Worm (Caenorhabditis elegans) whole organism, L3 larva: ENCODE data around the gene Y46G5A.39.

Source experiments
- egl-27 ChIP-seq: sonication (generic microtip); optimal IDR thresholded peaks from 4 replicates; lab custom pipeline; 2017; ENCODE audit warnings: missing biosample characterization, missing genetic modification reagents, missing genetic modification characterization
- nhr-28 ChIP-seq: fragments of 150-350 bp; optimal IDR thresholded peaks from 2 replicates; lab custom pipeline; 2014; ENCODE audit warnings: missing biosample characterization, missing genetic modification characterization
- pha-4 ChIP-seq: fragments of 150-350 bp; optimal IDR thresholded peaks from 2 replicates; lab custom pipeline; 2014; ENCODE audit warnings: missing biosample characterization, missing genetic modification reagents, missing genetic modification characterization
- tbx-2 ChIP-seq: sonication (generic microtip); optimal IDR thresholded peaks from 2 replicates; lab custom pipeline; 2016; ENCODE audit warnings: mild to moderate bottlenecking, missing genetic modification characterization, missing compliant biosample characterization

ce11 chrII:12764476-12764875 is 10.9 kb upstream of the Y46G5A.39 start:
- no peak for TF ChIP-seq egl-27 (tag; lab: Kevin White, UChicago)
- no peak for TF ChIP-seq tbx-2
- TF ChIP-seq pha-4 (tag; lab: Kevin White, UChicago): no peak
- TF ChIP-seq nhr-28 (tag; lab: Kevin White, UChicago): no peak
